Fruit fly (Drosophila melanogaster) whole organism, adult: ENCODE measurements around the gene Atg18b.

ENCODE experiments used
- CG7101 ChIP-seq: fragments of 200-800 bp; sonication (Bioruptor generic); optimal IDR thresholded peaks from 2 replicates; lab custom pipeline; 2018; ENCODE audit warnings: missing biosample characterization, mild to moderate bottlenecking, missing genetic modification characterization, moderate library complexity
- Clk ChIP-seq: fragments of 200-800 bp; sonication (Bioruptor generic); optimal IDR thresholded peaks from 2 replicates; lab custom pipeline; 2017; ENCODE audit warnings: missing biosample characterization, missing genetic modification characterization
- cnc ChIP-seq, 2 experiments: fragments of >200 bp; optimal IDR thresholded peaks; 2 replicates each; lab custom pipeline; 2017

- TF ChIP-seq cnc (optimal IDR thresholded peaks at IDR 0.05; lab: Kevin White, UChicago) (no peak), CG7101 (tag; lab: Kevin White, UChicago) (no peak), Clk (GFP tag; lab: Kevin White, UChicago) (no peak)
These were observed 51.2 kb downstream of the Atg18b start for dm6 chr2L:21169160-21169624.
